Worm (Caenorhabditis elegans): Measurements from ENCODE around the gene K02E10.4.

K02E10.4 gene

ce11 chrX:2471303-2471702 is 11.8 kb upstream of the K02E10.4 start, which contains the start of gene R04B3.1:
Gene R04B3.1, minus strand, starts transcription at chrX:2471403.
- no peak for TF ChIP-seq mab-5 (tag; optimal IDR thresholded peaks at IDR 0.05)
- no peak for TF ChIP-seq lin-39 (tag; optimal IDR thresholded peaks at IDR 0.05)
- TF ChIP-seq nhr-21 (tag; optimal IDR thresholded peaks at IDR 0.05) = no peak
- TF ChIP-seq blmp-1 (tag; optimal IDR thresholded peaks at IDR 0.05; ENCODE audit: insufficient read depth) = peak; percentile 4
- TF ChIP-seq ZK546.5 (tag; optimal IDR thresholded peaks at IDR 0.05) = no peak
- no peak for TF ChIP-seq sem-4 (tag; optimal IDR thresholded peaks at IDR 0.05)

- TF ChIP-seq lsy-2 (tag; optimal IDR thresholded peaks at IDR 0.05) = no peak
- TF ChIP-seq snpc-4 (tag; optimal IDR thresholded peaks at IDR 0.05) = no peak
Measured at ce11 chrX:2473618-2474017, 9.4 kb upstream of the K02E10.4 start, which contains the start of gene R04B3.2. Gene R04B3.2, minus strand, starts transcription at chrX:2473718.

- TF ChIP-seq dmd-4 (tag; optimal IDR thresholded peaks at IDR 0.05) (no peak), nhr-23 (tag; optimal IDR thresholded peaks at IDR 0.05) (no peak), ztf-11 (tag; optimal IDR thresholded peaks at IDR 0.05) (no peak), peb-1 (tag; optimal IDR thresholded peaks at IDR 0.05) (no peak), nhr-6 (tag; optimal IDR thresholded peaks at IDR 0.05) (no peak), F13H6.1 (tag; optimal IDR thresholded peaks at IDR 0.05) (no peak), blmp-1 (tag; optimal IDR thresholded peaks at IDR 0.05; ENCODE audit: insufficient read depth) (no peak), sem-4 (tag; optimal IDR thresholded peaks at IDR 0.05) (no peak), mdl-1 (tag; optimal IDR thresholded peaks at IDR 0.05) (no peak), ceh-82 (tag; optimal IDR thresholded peaks at IDR 0.05) (no peak), ama-1 (optimal IDR thresholded peaks at IDR 0.05) (no peak), crh-2 (tag; optimal IDR thresholded peaks at IDR 0.05) (no peak)
Measured at ce11 chrX:2475873-2476272, 7.2 kb upstream of the K02E10.4 start, which contains the start of gene R04B3.3. Gene R04B3.3, minus strand, starts transcription at chrX:2475973.

ce11 chrX:2478823-2479222 is 4.2 kb upstream of the K02E10.4 start, which contains the start of gene K02E10.5:
Gene K02E10.5, minus strand, starts transcription at chrX:2478923.
- no peak for TF ChIP-seq nhr-25 (tag; optimal IDR thresholded peaks at IDR 0.05)
- TF ChIP-seq sma-3 (GFP tag; optimal IDR thresholded peaks at IDR 0.05) = no peak
- TF ChIP-seq mbf-1 (tag; optimal IDR thresholded peaks at IDR 0.05) = no peak
- no peak for TF ChIP-seq elt-1 (tag; optimal IDR thresholded peaks at IDR 0.05)
- TF ChIP-seq unc-39 (tag; optimal IDR thresholded peaks at IDR 0.05) = no peak
- TF ChIP-seq Y55F3AM.14 (GFP tag; optimal IDR thresholded peaks at IDR 0.05) = no peak
- TF ChIP-seq nhr-10 (tag; optimal IDR thresholded peaks at IDR 0.05) = no peak
- no peak for TF ChIP-seq lin-11 (tag; optimal IDR thresholded peaks at IDR 0.05)
- TF ChIP-seq snpc-4 (tag; optimal IDR thresholded peaks at IDR 0.05) = no peak
- no peak for TF ChIP-seq nhr-11 (tag; optimal IDR thresholded peaks at IDR 0.05)
- no peak for TF ChIP-seq sma-9 (GFP tag; optimal IDR thresholded peaks at IDR 0.05)
- TF ChIP-seq sma-9 (tag; optimal IDR thresholded peaks at IDR 0.05) = no peak
- no peak for TF ChIP-seq peb-1 (tag; optimal IDR thresholded peaks at IDR 0.05)
- TF ChIP-seq ceh-82 (tag; optimal IDR thresholded peaks at IDR 0.05) = no peak

- no peak for TF ChIP-seq nhr-237 (tag; optimal IDR thresholded peaks at IDR 0.05)
- peak; percentile 24 for TF ChIP-seq fos-1 (tag; optimal IDR thresholded peaks at IDR 0.05)
- TF ChIP-seq skn-1 (tag; optimal IDR thresholded peaks at IDR 0.05) = no peak
- TF ChIP-seq alr-1 (tag; optimal IDR thresholded peaks at IDR 0.05) = no peak
- no peak for TF ChIP-seq ama-1 (optimal IDR thresholded peaks at IDR 0.05)
- TF ChIP-seq unc-55 (GFP tag; optimal IDR thresholded peaks at IDR 0.05) = no peak
- TF ChIP-seq aly-2 (tag; optimal IDR thresholded peaks at IDR 0.05) = no peak
- TF ChIP-seq nhr-77 (tag; optimal IDR thresholded peaks at IDR 0.05) = no peak
Measured at ce11 chrX:2482622-2483021, 441 bp upstream of the K02E10.4 start, which contains the start of gene K02E10.6. Gene K02E10.6, minus strand, starts transcription at chrX:2482770.

Data from whole organism, L2 larva.